Worm (Caenorhabditis elegans): ENCODE measurements around the gene F53F1.2.

ce11 chrV:13366488-13366887, 40.1 kb upstream of the F53F1.2 start:
- TF ChIP-seq attf-3 (GFP tag; conservative IDR thresholded peaks at IDR 0.05) = no peak
- TF ChIP-seq D2030.7 (GFP tag; IDR thresholded peaks at IDR 0.05) = no peak
- TF ChIP-seq ZK185.1 (tag; optimal IDR thresholded peaks at IDR 0.05; ENCODE audit: poor library complexity, severe bottlenecking) = no peak
- no peak for TF ChIP-seq snpc-3.4 (tag; optimal IDR thresholded peaks at IDR 0.05)
- TF ChIP-seq nfya-1 (tag; optimal IDR thresholded peaks at IDR 0.05; ENCODE audit: borderline replicate concordance, insufficient read depth) = no peak
- no peak for TF ChIP-seq ama-1 (optimal IDR thresholded peaks at IDR 0.05)
- TF ChIP-seq ama-1 (GFP tag; optimal IDR thresholded peaks at IDR 0.05) = no peak
